Worm (Caenorhabditis elegans): ENCODE measurements around the gene C36B7.6.

DNA sequence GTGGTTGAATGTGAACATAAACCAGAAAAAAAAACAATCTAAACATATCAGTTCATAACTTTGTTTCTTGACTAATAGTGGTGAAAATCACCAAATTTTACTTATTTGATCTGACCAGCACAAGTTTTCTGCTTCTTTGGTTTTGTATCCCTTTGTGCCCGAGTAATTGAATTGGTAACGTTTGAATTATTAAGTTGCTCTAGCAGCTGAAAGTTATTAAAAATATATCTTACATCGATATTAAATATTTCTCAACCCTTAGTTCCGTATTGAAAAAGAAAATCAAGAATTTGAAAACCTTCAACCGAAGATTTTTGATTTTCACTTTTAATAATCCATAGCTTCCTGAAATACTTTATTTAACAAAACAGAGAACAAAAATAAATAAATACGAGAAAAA, 34.1 kb downstream of the C36B7.6 start:
- TF ChIP-seq F37B4.10 (GFP tag; IDR thresholded peaks at IDR 0.05), result no peak
- TF ChIP-seq hmg-20 (GFP tag; IDR thresholded peaks at IDR 0.05), result no peak
- no peak for TF ChIP-seq ceh-91 (GFP tag; IDR thresholded peaks at IDR 0.05)
- TF ChIP-seq aptf-3 (GFP tag; IDR thresholded peaks at IDR 0.05), result no peak
- TF ChIP-seq dox-1 (GFP tag; IDR thresholded peaks at IDR 0.05), result no peak
- no peak for TF ChIP-seq F52B5.7 (tag; optimal IDR thresholded peaks at IDR 0.05)
- no peak for TF ChIP-seq snpc-4 (GFP tag; optimal IDR thresholded peaks at IDR 0.05)
- no peak for TF ChIP-seq snpc-4 (tag; optimal IDR thresholded peaks at IDR 0.05)
- no peak for TF ChIP-seq sea-2 (GFP tag; IDR thresholded peaks at IDR 0.05)
- no peak for TF ChIP-seq dpl-1 (GFP tag; optimal IDR thresholded peaks at IDR 0.05)
- no peak for TF ChIP-seq lag-1 (GFP tag; IDR thresholded peaks at IDR 0.05)
